Worm (Caenorhabditis elegans) whole organism, midembryonic: ENCODE data around the gene T04B2.8.

Experiments used
- T22C8.4 ChIP-seq: fragments of 200-800 bp; sonication (Bioruptor generic); IDR thresholded peaks from 2 replicates; pipeline ENCODE4 v1.3.6; 2022; ENCODE audit warnings: missing genetic modification characterization, missing compliant biosample characterization
- cog-1 ChIP-seq: sonication (generic microtip); optimal IDR thresholded peaks from 2 replicates; lab custom pipeline; 2016; ENCODE audit warnings: missing genetic modification characterization, missing compliant biosample characterization
- flt-1 ChIP-seq: fragments of 200-800 bp; sonication (Bioruptor generic); IDR thresholded peaks from 2 replicates; pipeline ENCODE4 v1.3.6; 2022; ENCODE audit warnings: missing genetic modification characterization, missing compliant biosample characterization
- klf-2 ChIP-seq: fragments of 200-800 bp; sonication (Bioruptor generic); conservative IDR thresholded peaks from 2 replicates; pipeline ENCODE4 v1.3.6; 2022; ENCODE audit warnings: missing genetic modification reagents, missing genetic modification characterization, missing compliant biosample characterization
- med-1 ChIP-seq: sonication (generic microtip); optimal IDR thresholded peaks from 2 replicates; lab custom pipeline; 2017; ENCODE audit warnings: missing genetic modification characterization, mild to moderate bottlenecking, missing compliant biosample characterization, antibody characterized with exemption, missing genetic modification reagents; ENCODE audit not compliant: insufficient read depth
- ref-1 ChIP-seq: fragments of 200-800 bp; sonication (Bioruptor generic); conservative IDR thresholded peaks from 2 replicates; pipeline ENCODE4 v1.3.6; 2022; ENCODE audit warnings: missing genetic modification reagents, missing genetic modification characterization, missing compliant biosample characterization
- tab-1 ChIP-seq: fragments of 200-800 bp; sonication (Bioruptor generic); IDR thresholded peaks from 2 replicates; pipeline ENCODE4 v1.3.6; 2022; ENCODE audit warnings: missing genetic modification characterization, missing compliant biosample characterization
- ztf-23 ChIP-seq: fragments of 200-800 bp; sonication (Bioruptor generic); IDR thresholded peaks from 2 replicates; pipeline ENCODE4 v1.3.6; 2022; ENCODE audit warnings: missing genetic modification reagents, missing genetic modification characterization, missing compliant biosample characterization
- ztf-29 ChIP-seq: fragments of 200-800 bp; sonication (Bioruptor generic); IDR thresholded peaks from 2 replicates; pipeline ENCODE4 v1.3.6; 2022; ENCODE audit warnings: missing genetic modification reagents, missing genetic modification characterization, missing compliant biosample characterization

Gene T04B2.8

ce11 chrIV:10006792-10007191 lies 44.2 kb downstream of the T04B2.8 start, which contains the start of gene C47E12.13:
Gene C47E12.13 (minus strand): TSS chrIV:10006892.
- TF ChIP-seq T22C8.4 (no peak), flt-1 (GFP tag; lab: Robert Waterston, UW) (no peak), tab-1 (GFP tag; lab: Robert Waterston, UW) (no peak), ztf-29 (no peak), cog-1 (tag; lab: Kevin White, UChicago) (no peak), ztf-23 (GFP tag; lab: Robert Waterston, UW) (no peak), med-1 (GFP tag; lab: Kevin White, UChicago) (no peak), ref-1 (GFP tag; lab: Robert Waterston, UW) (no peak), klf-2 (no peak)

- TF ChIP-seq tab-1 (GFP tag; lab: Robert Waterston, UW) (no peak), flt-1 (GFP tag; lab: Robert Waterston, UW) (no peak), ref-1 (GFP tag; lab: Robert Waterston, UW) (no peak), ztf-23 (GFP tag; lab: Robert Waterston, UW) (no peak), ztf-29 (no peak), T22C8.4 (no peak), med-1 (GFP tag; lab: Kevin White, UChicago) (no peak), cog-1 (tag; lab: Kevin White, UChicago) (no peak), klf-2 (no peak)
Observed at ce11 chrIV:10003372-10003771, 47.6 kb downstream of the T04B2.8 start, which contains the start of the genes C47E12.2 and sars-1. Gene C47E12.2 (minus strand): TSS chrIV:10003502. Gene sars-1 (plus strand): TSS chrIV:10003726.

ce11 chrIV:10001748-10002147 lies 49.2 kb downstream of the T04B2.8 start, which contains the start of gene C47E12.3:
Gene C47E12.3 (minus strand): TSS chrIV:10001848.
- no peak for TF ChIP-seq ref-1 (GFP tag; lab: Robert Waterston, UW)
- no peak for TF ChIP-seq T22C8.4
- TF ChIP-seq tab-1 (GFP tag; lab: Robert Waterston, UW): no peak
- no peak for TF ChIP-seq ztf-29
- no peak for TF ChIP-seq med-1 (GFP tag; lab: Kevin White, UChicago)
- no peak for TF ChIP-seq klf-2
- no peak for TF ChIP-seq cog-1 (tag; lab: Kevin White, UChicago)
- TF ChIP-seq flt-1 (GFP tag; lab: Robert Waterston, UW): no peak
- no peak for TF ChIP-seq ztf-23 (GFP tag; lab: Robert Waterston, UW)
